Worm (Caenorhabditis elegans): ENCODE measurements around the gene F54D10.4.

- no peak for TF ChIP-seq aha-1 (tag; optimal IDR thresholded peaks at IDR 0.05)
- TF ChIP-seq C34B4.2 (tag; optimal IDR thresholded peaks at IDR 0.05), result no peak
- TF ChIP-seq sptf-1 (tag; optimal IDR thresholded peaks at IDR 0.05), result no peak
- no peak for TF ChIP-seq tlp-1 (tag; optimal IDR thresholded peaks at IDR 0.05)
- no peak for TF ChIP-seq lin-13 (GFP tag; optimal IDR thresholded peaks at IDR 0.05)
- TF ChIP-seq unc-86 (tag; optimal IDR thresholded peaks at IDR 0.05), result no peak
- no peak for TF ChIP-seq ztf-11 (tag; optimal IDR thresholded peaks at IDR 0.05)
- TF ChIP-seq nhr-11 (tag; optimal IDR thresholded peaks at IDR 0.05), result no peak
Observed at ce11 chrII:3850655-3851054, 43.8 kb upstream of the F54D10.4 start, which contains the start of gene nhr-72.
